Worm (Caenorhabditis elegans): ENCODE data around the gene apc-2.

apc-2 gene

ce11 chrIII:8042775-8043174 is 37.7 kb upstream of the apc-2 start, which contains the start of gene K12H4.6:
K12H4.6 (minus strand) TSS chrIII:8042875.
- TF ChIP-seq nhr-21 (tag; optimal IDR thresholded peaks at IDR 0.05), result no peak
- TF ChIP-seq F13H6.1 (tag; optimal IDR thresholded peaks at IDR 0.05), result no peak
- no peak for TF ChIP-seq skn-1 (tag; optimal IDR thresholded peaks at IDR 0.05)
- TF ChIP-seq nhr-12 (tag; optimal IDR thresholded peaks at IDR 0.05), result no peak
- no peak for TF ChIP-seq unc-39 (tag; optimal IDR thresholded peaks at IDR 0.05)
- no peak for TF ChIP-seq nhr-11 (tag; optimal IDR thresholded peaks at IDR 0.05)
- no peak for TF ChIP-seq nhr-237 (tag; optimal IDR thresholded peaks at IDR 0.05)
- no peak for TF ChIP-seq R02D3.7 (tag; optimal IDR thresholded peaks at IDR 0.05)
- TF ChIP-seq nhr-6 (tag; optimal IDR thresholded peaks at IDR 0.05), result no peak
- no peak for TF ChIP-seq ZK546.5 (tag; optimal IDR thresholded peaks at IDR 0.05)
- TF ChIP-seq nhr-77 (tag; optimal IDR thresholded peaks at IDR 0.05), result no peak
- TF ChIP-seq lsy-2 (tag; optimal IDR thresholded peaks at IDR 0.05), result no peak
- no peak for TF ChIP-seq sma-9 (GFP tag; optimal IDR thresholded peaks at IDR 0.05)
- TF ChIP-seq sma-9 (tag; optimal IDR thresholded peaks at IDR 0.05), result no peak

DNA sequence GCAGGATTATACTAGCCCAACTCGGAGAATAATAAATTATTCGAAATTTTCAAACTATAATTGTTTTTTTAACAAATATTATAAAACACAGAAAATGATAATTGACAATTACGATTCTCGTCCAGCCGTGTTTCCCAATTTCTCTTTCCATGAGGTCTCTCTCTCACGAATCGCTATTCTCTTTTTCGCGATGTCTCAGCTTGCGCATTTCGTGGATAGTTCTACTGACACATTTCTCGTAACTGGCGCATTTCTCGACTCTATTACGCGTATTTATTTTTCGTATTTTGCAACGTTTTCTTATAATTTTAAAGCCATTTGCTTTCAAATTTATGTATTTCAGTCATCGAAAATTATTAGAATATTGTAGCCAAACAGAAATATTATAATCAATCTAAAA is 36.6 kb upstream of the apc-2 start:
- TF ChIP-seq mdl-1 (tag; optimal IDR thresholded peaks at IDR 0.05) (peak in 1 of 2 experiments; percentile 90), nhr-25 (tag; optimal IDR thresholded peaks at IDR 0.05) (peak; percentile 99), ama-1 (optimal IDR thresholded peaks at IDR 0.05) (peak; percentile 65), ztf-11 (tag; optimal IDR thresholded peaks at IDR 0.05) (peak; percentile 66), ceh-16 (tag; optimal IDR thresholded peaks at IDR 0.05) (no peak), nhr-10 (tag; optimal IDR thresholded peaks at IDR 0.05) (peak; percentile 81), sem-4 (tag; optimal IDR thresholded peaks at IDR 0.05) (peak; percentile 96), ztf-4 (tag; optimal IDR thresholded peaks at IDR 0.05) (peak; percentile 97), egl-27 (tag; optimal IDR thresholded peaks at IDR 0.05) (peak; percentile 93), blmp-1 (tag; optimal IDR thresholded peaks at IDR 0.05; ENCODE audit: insufficient read depth) (peak; percentile 65), elt-1 (tag; optimal IDR thresholded peaks at IDR 0.05) (no peak), mbf-1 (tag; optimal IDR thresholded peaks at IDR 0.05) (no peak), unc-62 (GFP tag; optimal IDR thresholded peaks at IDR 0.05) (no peak), unc-39 (tag; optimal IDR thresholded peaks at IDR 0.05) (peak; percentile 68), lin-11 (tag; optimal IDR thresholded peaks at IDR 0.05) (peak; percentile 95), dmd-4 (tag; optimal IDR thresholded peaks at IDR 0.05) (no peak), lin-39 (tag; optimal IDR thresholded peaks at IDR 0.05) (peak; percentile 98), nhr-237 (tag; optimal IDR thresholded peaks at IDR 0.05) (peak; percentile 71), snpc-4 (tag; optimal IDR thresholded peaks at IDR 0.05) (peak; percentile 85), alr-1 (tag; optimal IDR thresholded peaks at IDR 0.05) (no peak), sma-3 (GFP tag; optimal IDR thresholded peaks at IDR 0.05) (peak; percentile 99), lsy-2 (tag; optimal IDR thresholded peaks at IDR 0.05) (peak; percentile 92 to 98), mab-5 (tag; optimal IDR thresholded peaks at IDR 0.05) (peak; percentile 93), nhr-77 (tag; optimal IDR thresholded peaks at IDR 0.05) (peak; percentile 89), elt-3 (tag; optimal IDR thresholded peaks at IDR 0.05) (no peak), peb-1 (tag; optimal IDR thresholded peaks at IDR 0.05) (no peak), unc-55 (GFP tag; optimal IDR thresholded peaks at IDR 0.05) (peak; percentile 100), gmeb-1 (tag; optimal IDR thresholded peaks at IDR 0.05) (peak; percentile 92), R02D3.7 (tag; optimal IDR thresholded peaks at IDR 0.05) (peak; percentile 62), C34F6.9 (tag; optimal IDR thresholded peaks at IDR 0.05) (peak; percentile 99), ztf-1 (GFP tag; conservative IDR thresholded peaks at IDR 0.05) (no peak), nhr-129 (tag; optimal IDR thresholded peaks at IDR 0.05) (peak; percentile 100), fos-1 (tag; optimal IDR thresholded peaks at IDR 0.05) (peak; percentile 99), sma-9 (GFP tag; optimal IDR thresholded peaks at IDR 0.05) (peak; percentile 95), sma-9 (tag; optimal IDR thresholded peaks at IDR 0.05) (no peak), zag-1 (tag; optimal IDR thresholded peaks at IDR 0.05) (peak; percentile 99), crh-2 (tag; optimal IDR thresholded peaks at IDR 0.05) (peak; percentile 99), nhr-11 (tag; optimal IDR thresholded peaks at IDR 0.05) (peak; percentile 86), ceh-82 (tag; optimal IDR thresholded peaks at IDR 0.05) (peak; percentile 96), Y55F3AM.14 (GFP tag; optimal IDR thresholded peaks at IDR 0.05) (peak; percentile 95), aly-2 (tag; optimal IDR thresholded peaks at IDR 0.05) (no peak), nhr-23 (tag; optimal IDR thresholded peaks at IDR 0.05) (no peak), nhr-12 (tag; optimal IDR thresholded peaks at IDR 0.05) (peak; percentile 28), nhr-21 (tag; optimal IDR thresholded peaks at IDR 0.05) (peak; percentile 93), skn-1 (tag; optimal IDR thresholded peaks at IDR 0.05) (peak; percentile 84), ZK546.5 (tag; optimal IDR thresholded peaks at IDR 0.05) (peak; percentile 81), nhr-6 (tag; optimal IDR thresholded peaks at IDR 0.05) (peak; percentile 98), lin-13 (GFP tag; optimal IDR thresholded peaks at IDR 0.05) (peak; percentile 98), F13H6.1 (tag; optimal IDR thresholded peaks at IDR 0.05) (peak; percentile 98)

All from whole organism, L2 larva.